Worm (Caenorhabditis elegans) whole organism, young adult: ENCODE measurements around the gene clec-261.

Source experiments
- B0336.3 ChIP-seq: fragments of 200-800 bp; sonication (Bioruptor generic); IDR thresholded peaks from 2 replicates; pipeline ENCODE4 v1.3.6; 2022; ENCODE audit warnings: missing genetic modification characterization, missing compliant biosample characterization
- C06A6.2 ChIP-seq: fragments of 200-800 bp; sonication (Bioruptor generic); conservative IDR thresholded peaks from 2 replicates; pipeline ENCODE4 v1.3.6; 2022; ENCODE audit warnings: missing genetic modification characterization, missing compliant biosample characterization
- D2030.7 ChIP-seq: fragments of 200-800 bp; sonication (Bioruptor generic); IDR thresholded peaks from 2 replicates; pipeline ENCODE4 v1.3.6; 2022; ENCODE audit warnings: missing genetic modification reagents, missing genetic modification characterization, missing compliant biosample characterization
- F52B5.7 ChIP-seq: sonication (generic microtip); optimal IDR thresholded peaks from 2 replicates; lab custom pipeline; 2016; ENCODE audit warnings: mild to moderate bottlenecking, missing genetic modification characterization, missing compliant biosample characterization
- F57A8.1 ChIP-seq: fragments of 200-800 bp; sonication (Bioruptor generic); optimal IDR thresholded peaks from 2 replicates; lab custom pipeline; 2018; ENCODE audit warnings: mild to moderate bottlenecking, missing genetic modification characterization, moderate library complexity, missing compliant biosample characterization
- F57C9.4 ChIP-seq: sonication (generic microtip); optimal IDR thresholded peaks from 2 replicates; lab custom pipeline; 2017; ENCODE audit warnings: mild to moderate bottlenecking, missing genetic modification characterization, missing compliant biosample characterization
- K12H6.12 ChIP-seq: fragments of 200-800 bp; sonication (Bioruptor generic); optimal IDR thresholded peaks from 2 replicates; lab custom pipeline; 2018; ENCODE audit warnings: mild to moderate bottlenecking, missing genetic modification characterization, missing compliant biosample characterization
- Y53F4B.3 ChIP-seq: fragments of 200-800 bp; sonication (Bioruptor generic); IDR thresholded peaks from 2 replicates; pipeline ENCODE4 v1.3.6; 2022; ENCODE audit warnings: missing genetic modification reagents, missing genetic modification characterization, missing compliant biosample characterization
- Y53G8AR.9 ChIP-seq: fragments of 200-800 bp; sonication (Bioruptor generic); conservative IDR thresholded peaks from 2 replicates; pipeline ENCODE4 v1.3.6; 2022; ENCODE audit warnings: missing genetic modification reagents, missing genetic modification characterization, missing compliant biosample characterization
- Y67H2A.10 ChIP-seq: fragments of 200-800 bp; sonication (Bioruptor generic); conservative IDR thresholded peaks from 2 replicates; pipeline ENCODE4 v1.3.6; 2022; ENCODE audit warnings: missing genetic modification reagents, missing genetic modification characterization, missing compliant biosample characterization
- attf-6 ChIP-seq: fragments of 200-800 bp; sonication (Bioruptor generic); IDR thresholded peaks from 2 replicates; pipeline ENCODE4 v1.3.6; 2022; ENCODE audit warnings: missing genetic modification reagents, missing genetic modification characterization, missing compliant biosample characterization
- ccch-3 ChIP-seq: fragments of 200-800 bp; sonication (Bioruptor generic); optimal IDR thresholded peaks from 2 replicates; lab custom pipeline; 2018; ENCODE audit warnings: mild to moderate bottlenecking, missing genetic modification characterization, missing compliant biosample characterization
- cebp-1 ChIP-seq, 2 experiments: fragments of 200-800 bp in 1 of 2; sonication (Bioruptor generic) in 1 of 2; sonication (generic microtip) in 1 of 2; IDR thresholded peaks in 1 of 2; optimal IDR thresholded peaks in 1 of 2; 2 replicates each; pipeline versions ENCODE4 v1.3.6 to Lab custom; 2017 to 2022; ENCODE audit warnings: missing compliant biosample characterization in 2 of 2, missing genetic modification characterization in 2 of 2, mild to moderate bottlenecking in 1 of 2, missing genetic modification reagents in 1 of 2, moderate library complexity in 1 of 2
- ceh-58 ChIP-seq: fragments of 200-800 bp; sonication (Bioruptor generic); IDR thresholded peaks from 2 replicates; pipeline ENCODE4 v1.3.6; 2022; ENCODE audit warnings: missing genetic modification characterization, missing compliant biosample characterization
- chd-7 ChIP-seq: sonication (generic microtip); optimal IDR thresholded peaks from 2 replicates; lab custom pipeline; 2016; ENCODE audit warnings: mild to moderate bottlenecking, missing genetic modification characterization, moderate library complexity, missing compliant biosample characterization
- dox-1 ChIP-seq: fragments of 200-800 bp; sonication (Bioruptor generic); IDR thresholded peaks from 2 replicates; pipeline ENCODE4 v1.3.6; 2022; ENCODE audit warnings: missing genetic modification reagents, missing genetic modification characterization, missing compliant biosample characterization
- dpff-1 ChIP-seq: sonication (generic microtip); optimal IDR thresholded peaks from 2 replicates; lab custom pipeline; 2017; ENCODE audit warnings: mild to moderate bottlenecking, missing genetic modification characterization, missing compliant biosample characterization
- dpl-1 ChIP-seq: fragments of 150-350 bp; optimal IDR thresholded peaks from 2 replicates; lab custom pipeline; 2014; ENCODE audit warnings: missing biosample characterization, missing genetic modification reagents, missing genetic modification characterization
- egl-44 ChIP-seq: fragments of 200-800 bp; sonication (Bioruptor generic); IDR thresholded peaks from 2 replicates; pipeline ENCODE4 v1.3.6; 2022; ENCODE audit warnings: missing genetic modification reagents, missing genetic modification characterization, missing compliant biosample characterization
- ekl-4 ChIP-seq: fragments of 200-800 bp; sonication (Bioruptor generic); IDR thresholded peaks from 2 replicates; pipeline ENCODE4 v1.3.6; 2022; ENCODE audit warnings: missing genetic modification reagents, missing genetic modification characterization, missing compliant biosample characterization
- gei-17 ChIP-seq: fragments of 200-800 bp; sonication (Bioruptor generic); optimal IDR thresholded peaks from 2 replicates; lab custom pipeline; 2018; ENCODE audit warnings: mild to moderate bottlenecking, missing genetic modification characterization, missing compliant biosample characterization
- hlh-26 ChIP-seq: fragments of 200-800 bp; sonication (Bioruptor generic); conservative IDR thresholded peaks from 2 replicates; pipeline ENCODE4 v1.3.6; 2022; ENCODE audit warnings: missing genetic modification reagents, missing genetic modification characterization, missing compliant biosample characterization
- hmg-1.2 ChIP-seq: fragments of 200-800 bp; sonication (Bioruptor generic); IDR thresholded peaks from 2 replicates; pipeline ENCODE4 v1.3.6; 2022; ENCODE audit warnings: missing genetic modification reagents, missing genetic modification characterization, missing compliant biosample characterization
- hrde-1 ChIP-seq: sonication (generic microtip); optimal IDR thresholded peaks from 2 replicates; lab custom pipeline; 2016; ENCODE audit warnings: missing genetic modification characterization, mild to moderate bottlenecking, missing compliant biosample characterization, moderate library complexity, missing genotype, missing genetic modification reagents, borderline replicate concordance
- lin-26 ChIP-seq: fragments of 200-800 bp; sonication (Bioruptor generic); IDR thresholded peaks from 2 replicates; pipeline ENCODE4 v1.3.6; 2022; ENCODE audit warnings: missing genetic modification reagents, missing genetic modification characterization, missing compliant biosample characterization
- madf-6 ChIP-seq: fragments of 200-800 bp; sonication (Bioruptor generic); IDR thresholded peaks from 2 replicates; pipeline ENCODE4 v1.3.6; 2022; ENCODE audit warnings: missing genetic modification reagents, missing genetic modification characterization, missing compliant biosample characterization
- mcd-1 ChIP-seq: fragments of 200-800 bp; sonication (Bioruptor generic); IDR thresholded peaks from 2 replicates; pipeline ENCODE4 v1.3.6; 2022; ENCODE audit warnings: missing genetic modification reagents, missing genetic modification characterization, missing compliant biosample characterization
- mel-28 ChIP-seq: sonication (generic microtip); optimal IDR thresholded peaks from 2 replicates; lab custom pipeline; 2016; ENCODE audit warnings: borderline replicate concordance, mild to moderate bottlenecking, missing genetic modification characterization, missing compliant biosample characterization
- nfya-2 ChIP-seq: fragments of 200-800 bp; sonication (Bioruptor generic); IDR thresholded peaks from 2 replicates; pipeline ENCODE4 v1.3.6; 2022; ENCODE audit warnings: missing genetic modification reagents, missing genetic modification characterization, missing compliant biosample characterization
- nhr-80 ChIP-seq: sonication (generic microtip); optimal IDR thresholded peaks from 2 replicates; lab custom pipeline; 2016; ENCODE audit warnings: missing genetic modification characterization, missing compliant biosample characterization
- repo-1 ChIP-seq: sonication (generic microtip); optimal IDR thresholded peaks from 2 replicates; lab custom pipeline; 2017; ENCODE audit warnings: mild to moderate bottlenecking, missing genetic modification characterization, missing compliant biosample characterization
- rpc-1 ChIP-seq, 2 experiments: fragments of 150-350 bp in 1 of 2; sonication (generic microtip) in 1 of 2; optimal IDR thresholded peaks; 2 replicates each; lab custom pipeline; 2014 to 2018; ENCODE audit warnings: missing biosample characterization in 1 of 2, missing genetic modification characterization in 1 of 2, missing genetic modification reagents in 1 of 2, missing genotype in 1 of 2
- sdz-38 ChIP-seq: sonication (generic microtip); optimal IDR thresholded peaks from 2 replicates; lab custom pipeline; 2016; ENCODE audit warnings: missing genotype, missing genetic modification characterization, missing compliant biosample characterization
- snpc-1.1 ChIP-seq: sonication (generic microtip); optimal IDR thresholded peaks from 2 replicates; lab custom pipeline; 2017; ENCODE audit warnings: missing genetic modification characterization, mild to moderate bottlenecking, missing compliant biosample characterization, antibody characterized with exemption, moderate library complexity, missing genotype, missing genetic modification reagents; ENCODE audit not compliant: insufficient read depth
- snpc-4 ChIP-seq, 5 experiments: fragments of 150-350 bp in 1 of 5; sonication (generic microtip) in 4 of 5; optimal IDR thresholded peaks; 2 replicates each; lab custom pipeline; 2014 to 2018; ENCODE audit warnings: missing genetic modification characterization in 5 of 5, missing biosample characterization in 3 of 5, antibody characterized with exemption in 2 of 5, mild to moderate bottlenecking in 2 of 5, missing compliant biosample characterization in 2 of 5, missing genotype in 2 of 5, moderate library complexity in 2 of 5, missing genetic modification reagents in 1 of 5
- sptf-2 ChIP-seq: fragments of 200-800 bp; sonication (Bioruptor generic); optimal IDR thresholded peaks from 2 replicates; lab custom pipeline; 2018; ENCODE audit warnings: mild to moderate bottlenecking, missing genetic modification characterization, missing compliant biosample characterization
- tbp1 ChIP-seq: fragments of 200-800 bp; sonication (Bioruptor generic); optimal IDR thresholded peaks from 2 replicates; lab custom pipeline; 2018; ENCODE audit warnings: mild to moderate bottlenecking, missing genetic modification characterization, missing compliant biosample characterization
- tlf-1 ChIP-seq: fragments of 200-800 bp; sonication (Bioruptor generic); optimal IDR thresholded peaks from 2 replicates; lab custom pipeline; 2018; ENCODE audit warnings: mild to moderate bottlenecking, missing genetic modification characterization, missing compliant biosample characterization
- xnd-1 ChIP-seq: sonication (generic microtip); optimal IDR thresholded peaks from 2 replicates; lab custom pipeline; 2016; ENCODE audit warnings: missing genotype, missing genetic modification reagents, missing genetic modification characterization, missing compliant biosample characterization
- zfh-2 ChIP-seq: fragments of 200-800 bp; sonication (Bioruptor generic); conservative IDR thresholded peaks from 2 replicates; pipeline ENCODE4 v1.3.6; 2022; ENCODE audit warnings: missing genetic modification reagents, missing genetic modification characterization, missing compliant biosample characterization
- zim-3 ChIP-seq: sonication (generic microtip); optimal IDR thresholded peaks from 2 replicates; lab custom pipeline; 2017; ENCODE audit warnings: mild to moderate bottlenecking, missing genetic modification characterization, moderate library complexity, missing compliant biosample characterization
- ztf-26 ChIP-seq: sonication (generic microtip); optimal IDR thresholded peaks from 2 replicates; lab custom pipeline; 2017; ENCODE audit warnings: missing genetic modification characterization, missing compliant biosample characterization
- ztf-6 ChIP-seq: fragments of 200-800 bp; sonication (Bioruptor generic); IDR thresholded peaks from 2 replicates; pipeline ENCODE4 v1.3.6; 2022; ENCODE audit warnings: missing genetic modification reagents, missing genetic modification characterization, missing compliant biosample characterization

clec-261 gene

DNA sequence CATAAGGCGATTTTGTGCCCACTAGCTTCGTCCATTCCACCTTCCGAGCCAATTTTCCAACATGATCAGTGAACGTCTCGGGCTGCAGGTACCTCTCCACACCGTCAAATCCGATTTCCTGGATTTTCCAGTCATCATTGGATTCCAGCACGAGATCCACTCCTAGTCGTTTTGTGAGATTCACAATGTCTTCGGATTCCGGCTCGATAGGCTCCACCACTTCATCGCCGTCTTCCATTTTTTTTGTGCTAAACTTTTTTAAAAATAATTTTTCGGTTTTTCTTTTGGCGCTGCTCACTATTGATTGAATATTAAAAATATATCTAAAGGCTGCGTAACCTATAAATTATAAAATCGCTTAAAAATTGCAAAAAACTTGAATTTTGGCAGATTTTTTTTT, 27.3 kb downstream of the clec-261 start, which contains the start of gene mdt-17 (continued):
- 0 out of 2 replicates have a peak, but pooled peaks have one; percentile 51 for TF ChIP-seq Y53G8AR.9 (GFP tag; lab: Robert Waterston, UW)
- TF ChIP-seq tlf-1 (GFP tag; lab: Kevin White, UChicago): peak; percentile 47
- peak; percentile 80 for TF ChIP-seq B0336.3 (GFP tag; lab: Robert Waterston, UW)
- 0 out of 2 replicates have a peak, but pooled peaks have one; percentile 8 for TF ChIP-seq nfya-2 (GFP tag; lab: Robert Waterston, UW)
- peak; percentile 67 for TF ChIP-seq F52B5.7 (tag; lab: Kevin White, UChicago)
- no peak for TF ChIP-seq dpff-1 (tag; lab: Kevin White, UChicago)
- TF ChIP-seq nhr-80 (tag; lab: Kevin White, UChicago): no peak
- peak; percentile 21 for TF ChIP-seq hrde-1 (tag; lab: Kevin White, UChicago)
- TF ChIP-seq madf-6: peak; percentile 61
- TF ChIP-seq ceh-58: no peak
- TF ChIP-seq repo-1 (tag; lab: Kevin White, UChicago): peak; percentile 46
- peak; percentile 82; the same call in 1 of the 2 replicates for TF ChIP-seq ekl-4 (GFP tag; lab: Robert Waterston, UW)

DNA sequence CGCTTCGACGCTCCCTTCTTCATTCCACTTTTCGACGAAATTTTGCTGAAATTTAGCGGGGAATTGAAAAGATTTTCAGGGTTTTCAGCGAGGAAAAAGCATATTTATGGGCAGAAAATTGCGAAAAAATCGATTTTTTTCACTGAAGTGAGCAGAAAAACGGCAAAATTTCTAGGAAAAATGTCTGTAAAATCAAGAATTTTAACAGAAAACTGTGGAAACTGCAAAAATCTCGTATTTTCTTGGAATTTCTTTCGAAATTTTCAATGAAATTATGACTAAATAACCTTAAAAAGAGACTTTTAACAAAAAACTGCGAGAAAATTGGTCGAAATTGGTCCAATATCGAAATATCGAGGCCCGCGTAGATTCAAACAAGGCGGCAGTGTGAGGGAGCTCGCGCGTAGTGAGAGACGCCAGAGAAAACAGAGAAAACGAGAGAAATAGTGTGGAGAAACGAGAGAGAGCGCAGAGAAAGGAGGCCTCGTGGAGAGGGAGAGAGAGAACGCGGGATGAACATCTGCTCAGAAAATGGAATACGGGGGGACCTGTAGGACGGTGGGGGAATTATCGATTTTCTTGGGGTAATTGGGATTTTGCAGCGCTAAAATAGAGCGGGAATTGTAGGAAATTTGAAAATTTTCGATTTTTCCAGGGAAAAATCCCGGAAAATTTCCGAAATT, 44.7 kb downstream of the clec-261 start, which contains the start of gene swsn-1:
Gene swsn-1 (minus strand): TSS at position 51 of the 683 bp plus-strand sequence.
- TF ChIP-seq mcd-1 (GFP tag; lab: Robert Waterston, UW) (0 out of 2 replicates have a peak, but pooled peaks have one; percentile 37), tbp1 (no peak), Y67H2A.10 (no peak), ztf-26 (tag; lab: Kevin White, UChicago) (no peak), F52B5.7 (tag; lab: Kevin White, UChicago) (no peak), F57A8.1 (GFP tag; lab: Kevin White, UChicago) (no peak), sptf-2 (no peak), ztf-6 (GFP tag; lab: Robert Waterston, UW) (no peak), snpc-1.1 (tag; lab: Kevin White, UChicago) (no peak), sdz-38 (tag; lab: Kevin White, UChicago) (no peak), rpc-1 (optimal IDR thresholded peaks at IDR 0.05; lab: Kevin White, UChicago) (no peak), rpc-1 (tag; optimal IDR thresholded peaks at IDR 0.05; lab: Kevin White, UChicago) (no peak), Y53F4B.3 (GFP tag; lab: Robert Waterston, UW) (no peak), D2030.7 (GFP tag; lab: Robert Waterston, UW) (peak; percentile 72), zfh-2 (GFP tag; lab: Robert Waterston, UW) (no peak; the same call in 1 of the 2 replicates), dpff-1 (tag; lab: Kevin White, UChicago) (no peak), snpc-4 (GFP tag; optimal IDR thresholded peaks at IDR 0.05; lab: Kevin White, UChicago) (no peak), snpc-4 (tag; optimal IDR thresholded peaks at IDR 0.05; lab: Kevin White, UChicago) (peak in 1 of 4 experiments; percentile 23), zim-3 (tag; lab: Kevin White, UChicago) (peak; percentile 20), hmg-1.2 (GFP tag; lab: Robert Waterston, UW) (peak; percentile 98), tlf-1 (GFP tag; lab: Kevin White, UChicago) (no peak), F57C9.4 (tag; lab: Kevin White, UChicago) (no peak), cebp-1 (GFP tag; IDR thresholded peaks at IDR 0.05; lab: Robert Waterston, UW) (no peak), cebp-1 (tag; optimal IDR thresholded peaks at IDR 0.05; lab: Kevin White, UChicago) (peak; percentile 51), K12H6.12 (tag; lab: Kevin White, UChicago) (no peak), gei-17 (no peak), madf-6 (peak; percentile 62), lin-26 (GFP tag; lab: Robert Waterston, UW) (no peak), C06A6.2 (GFP tag; lab: Robert Waterston, UW) (no peak), B0336.3 (GFP tag; lab: Robert Waterston, UW) (0 out of 2 replicates have a peak, but pooled peaks have one; percentile 27), egl-44 (no peak), xnd-1 (tag; lab: Kevin White, UChicago) (no peak), chd-7 (tag; lab: Kevin White, UChicago) (no peak), dpl-1 (GFP tag; lab: Kevin White, UChicago) (peak; percentile 23), mel-28 (no peak), ccch-3 (GFP tag; lab: Kevin White, UChicago) (no peak), dox-1 (GFP tag; lab: Robert Waterston, UW) (peak; percentile 57), attf-6 (GFP tag; lab: Robert Waterston, UW) (no peak), hlh-26 (no peak)
